Fruit fly (Drosophila melanogaster) whole organism, adult: ENCODE measurements at regions not wholly inside any gene's neighbourhood (a gene's known extent, or its start where the extent isn't known, plus 50 kb on each side); places are given as distances from the start of the nearest gene placed in this dataset.

ENCODE experiments used
- CG12768 ChIP-seq: fragments of 200-800 bp; sonication (Bioruptor generic); optimal IDR thresholded peaks from 2 replicates; lab custom pipeline; 2017; ENCODE audit warnings: missing biosample characterization, missing genetic modification characterization, mild to moderate bottlenecking, moderate library complexity, missing genetic modification reagents
- CG14711 ChIP-seq: fragments of 200-800 bp; sonication (Bioruptor generic); optimal IDR thresholded peaks from 2 replicates; lab custom pipeline; 2018; ENCODE audit warnings: missing biosample characterization, mild to moderate bottlenecking, missing genetic modification characterization, moderate library complexity
- CG5204 ChIP-seq: fragments of 200-800 bp; sonication (Bioruptor generic); optimal IDR thresholded peaks from 2 replicates; lab custom pipeline; 2016; ENCODE audit warnings: missing biosample characterization, missing genetic modification characterization
- CG7101 ChIP-seq: fragments of 200-800 bp; sonication (Bioruptor generic); optimal IDR thresholded peaks from 2 replicates; lab custom pipeline; 2018; ENCODE audit warnings: missing biosample characterization, mild to moderate bottlenecking, missing genetic modification characterization, moderate library complexity
- Clk ChIP-seq: fragments of 200-800 bp; sonication (Bioruptor generic); optimal IDR thresholded peaks from 2 replicates; lab custom pipeline; 2017; ENCODE audit warnings: missing biosample characterization, missing genetic modification characterization
- Crg-1 ChIP-seq: fragments of 200-800 bp; sonication (Bioruptor generic); optimal IDR thresholded peaks from 2 replicates; lab custom pipeline; 2016; ENCODE audit warnings: missing biosample characterization, missing genetic modification characterization
- Hr96 ChIP-seq: fragments of 200-800 bp; sonication (Bioruptor generic); optimal IDR thresholded peaks from 2 replicates; lab custom pipeline; 2016; ENCODE audit warnings: missing biosample characterization, missing genetic modification characterization
- cic ChIP-seq: fragments of 200-800 bp; sonication (Bioruptor generic); optimal IDR thresholded peaks from 2 replicates; lab custom pipeline; 2017; ENCODE audit warnings: missing biosample characterization, mild to moderate bottlenecking, missing genetic modification characterization, moderate library complexity
- kay ChIP-seq: fragments of 200-800 bp; sonication (Bioruptor generic); peaks from one replicate; lab custom pipeline; 2016; ENCODE audit warnings: missing biosample characterization, missing genetic modification characterization, borderline replicate concordance
- ovo ChIP-seq: fragments of 200-800 bp; sonication (Bioruptor generic); optimal IDR thresholded peaks from 2 replicates; lab custom pipeline; 2016; ENCODE audit warnings: missing biosample characterization, missing genetic modification characterization
- pad ChIP-seq: fragments of 200-800 bp; sonication (Bioruptor generic); optimal IDR thresholded peaks from 3 replicates; lab custom pipeline; 2017; ENCODE audit warnings: missing biosample characterization, missing genetic modification characterization, mild to moderate bottlenecking, moderate library complexity, missing genetic modification reagents
- tj ChIP-seq: fragments of 200-800 bp; sonication (Bioruptor generic); optimal IDR thresholded peaks from 3 replicates; lab custom pipeline; 2017; ENCODE audit warnings: missing biosample characterization, mild to moderate bottlenecking, missing genetic modification characterization, moderate library complexity
- toe ChIP-seq: fragments of 200-800 bp; sonication (Bioruptor generic); optimal IDR thresholded peaks from 2 replicates; lab custom pipeline; 2016; ENCODE audit warnings: missing biosample characterization, missing genetic modification characterization

- TF ChIP-seq CG14711 (tag; lab: Kevin White, UChicago) (no peak), Hr96 (GFP tag; lab: Kevin White, UChicago) (no peak), tj (GFP tag; lab: Kevin White, UChicago) (no peak), toe (no peak), CG7101 (no peak), Crg-1 (no peak), CG5204 (no peak), ovo (GFP tag; lab: Kevin White, UChicago) (no peak), pad (no peak), Clk (no peak), CG12768 (GFP tag; lab: Kevin White, UChicago) (no peak), cic (no peak), kay (no peak)
These were observed 53.5 kb downstream of the CG12479 start for dm6 chrX:14098296-14098695.
